Worm (Caenorhabditis elegans) whole organism, L4 larva: ENCODE results near the gene dcr-1.

Experiments
- dpl-1 ChIP-seq: fragments of 150-350 bp; optimal IDR thresholded peaks from 2 replicates; lab custom pipeline; 2014; ENCODE audit warnings: missing biosample characterization, missing genetic modification reagents, missing genetic modification characterization
- lin-15B ChIP-seq: fragments of 150-350 bp; sonication (generic microtip); optimal IDR thresholded peaks from 3 replicates; lab custom pipeline; 2014; ENCODE audit warnings: missing biosample characterization, missing genetic modification characterization
- unc-62 ChIP-seq, 3 experiments: fragments of 150-350 bp in 1 of 3; sonication (generic microtip); optimal IDR thresholded peaks in 2 of 3; peaks in 1 of 3; 1 replicate in 1 of 3; 2 replicates in 2 of 3; lab custom pipeline; 2014 to 2017; ENCODE audit warnings: missing biosample characterization in 3 of 3, missing genetic modification characterization in 3 of 3, missing genetic modification reagents in 3 of 3, missing genotype in 1 of 3

DNA sequence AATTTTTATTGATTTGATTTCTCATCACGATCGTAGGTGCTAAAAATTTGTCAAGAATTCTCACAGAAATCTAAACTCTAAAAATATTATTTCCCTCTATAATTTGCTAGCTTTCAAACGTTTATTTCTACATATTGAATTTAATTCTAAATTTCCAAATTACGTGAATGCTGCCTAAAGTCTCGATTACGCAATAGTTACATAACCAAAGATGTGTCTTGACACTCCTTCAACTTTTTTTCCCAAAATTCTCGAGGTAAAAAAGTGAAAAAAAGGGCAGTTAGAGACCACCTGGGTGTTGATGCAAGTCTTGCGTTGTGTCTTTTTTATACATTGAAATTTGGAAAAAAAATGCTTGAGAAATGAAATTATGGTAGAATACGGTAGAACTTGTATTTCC, 28.2 kb downstream of the dcr-1 start:
- TF ChIP-seq unc-62 (GFP tag; optimal IDR thresholded peaks at IDR 0.05 in 1 of 2; lab: Kevin White, UChicago), result no peak
- TF ChIP-seq unc-62 (tag; optimal IDR thresholded peaks at IDR 0.05; lab: Kevin White, UChicago), result no peak
- TF ChIP-seq lin-15B (tag; lab: Kevin White, UChicago), result no peak
- no peak for TF ChIP-seq dpl-1 (GFP tag; lab: Kevin White, UChicago)
